Worm (Caenorhabditis elegans) whole organism, late embryonic: ENCODE results near the gene mrck-1.

Experiments
- F13H6.1 ChIP-seq: sonication (generic microtip); optimal IDR thresholded peaks from 2 replicates; lab custom pipeline; 2016; ENCODE audit warnings: missing genetic modification characterization, missing compliant biosample characterization
- K09A11.1 ChIP-seq: sonication (generic microtip); optimal IDR thresholded peaks from 2 replicates; lab custom pipeline; 2017; ENCODE audit warnings: antibody characterized with exemption, mild to moderate bottlenecking, missing genetic modification characterization, missing compliant biosample characterization; ENCODE audit not compliant: insufficient read depth
- Y22D7AL.16 ChIP-seq: sonication (generic microtip); optimal IDR thresholded peaks from 2 replicates; lab custom pipeline; 2016; ENCODE audit warnings: missing genetic modification characterization, missing compliant biosample characterization
- ahr-1 ChIP-seq: sonication (generic microtip); optimal IDR thresholded peaks from 2 replicates; lab custom pipeline; 2016; ENCODE audit warnings: missing genetic modification characterization, missing compliant biosample characterization
- ceh-14 ChIP-seq: sonication (generic microtip); optimal IDR thresholded peaks from 2 replicates; lab custom pipeline; 2016; ENCODE audit warnings: missing genotype, missing genetic modification characterization, missing compliant biosample characterization
- ceh-18 ChIP-seq: sonication (generic microtip); optimal IDR thresholded peaks from 2 replicates; lab custom pipeline; 2016; ENCODE audit warnings: missing genetic modification characterization, missing compliant biosample characterization
- ceh-19 ChIP-seq: fragments of 200-800 bp; sonication (Bioruptor generic); optimal IDR thresholded peaks from 2 replicates; lab custom pipeline; 2018; ENCODE audit warnings: mild to moderate bottlenecking, missing genetic modification characterization, missing compliant biosample characterization
- ceh-2 ChIP-seq: sonication (generic microtip); optimal IDR thresholded peaks from 2 replicates; lab custom pipeline; 2016; ENCODE audit warnings: missing genotype, missing genetic modification characterization, missing compliant biosample characterization
- ceh-22 ChIP-seq: sonication (generic microtip); optimal IDR thresholded peaks from 2 replicates; lab custom pipeline; 2017; ENCODE audit warnings: missing biosample characterization, missing genetic modification characterization
- ceh-24 ChIP-seq: sonication (generic microtip); optimal IDR thresholded peaks from 2 replicates; lab custom pipeline; 2016; ENCODE audit warnings: mild to moderate bottlenecking, missing genetic modification characterization, missing compliant biosample characterization
- ceh-30 ChIP-seq: fragments of 150-350 bp; optimal IDR thresholded peaks from 2 replicates; lab custom pipeline; 2014; ENCODE audit warnings: missing biosample characterization, missing genetic modification characterization
- ceh-34 ChIP-seq: sonication (generic microtip); optimal IDR thresholded peaks from 2 replicates; lab custom pipeline; 2016; ENCODE audit warnings: mild to moderate bottlenecking, missing genetic modification characterization, missing compliant biosample characterization
- ceh-45 ChIP-seq: fragments of 200-800 bp; sonication (Bioruptor generic); IDR thresholded peaks from 2 replicates; pipeline ENCODE4 v1.3.6; 2022; ENCODE audit warnings: missing genetic modification reagents, missing genetic modification characterization, missing compliant biosample characterization
- ceh-48 ChIP-seq: sonication (generic microtip); optimal IDR thresholded peaks from 2 replicates; lab custom pipeline; 2016; ENCODE audit warnings: missing genetic modification characterization, inconsistent platforms, missing compliant biosample characterization
- ceh-6 ChIP-seq: fragments of 200-800 bp; sonication (Bioruptor generic); optimal IDR thresholded peaks from 2 replicates; lab custom pipeline; 2018; ENCODE audit warnings: mild to moderate bottlenecking, missing genetic modification characterization, missing compliant biosample characterization
- ceh-9 ChIP-seq: sonication (generic microtip); optimal IDR thresholded peaks from 2 replicates; lab custom pipeline; 2016; ENCODE audit warnings: mild to moderate bottlenecking, missing genetic modification characterization, inconsistent platforms, missing compliant biosample characterization
- che-1 ChIP-seq: sonication (generic microtip); optimal IDR thresholded peaks from 2 replicates; lab custom pipeline; 2016; ENCODE audit warnings: mild to moderate bottlenecking, missing genetic modification characterization, missing compliant biosample characterization
- dve-1 ChIP-seq: sonication (generic microtip); optimal IDR thresholded peaks from 2 replicates; lab custom pipeline; 2017; ENCODE audit warnings: antibody characterized with exemption, mild to moderate bottlenecking, missing genetic modification characterization, missing compliant biosample characterization
- ets-4 ChIP-seq: sonication (generic microtip); optimal IDR thresholded peaks from 2 replicates; lab custom pipeline; 2016; ENCODE audit warnings: missing genetic modification characterization, missing compliant biosample characterization
- hlh-13 ChIP-seq: fragments of 200-800 bp; sonication (Bioruptor generic); optimal IDR thresholded peaks from 2 replicates; lab custom pipeline; 2018; ENCODE audit warnings: mild to moderate bottlenecking, missing genetic modification characterization, missing compliant biosample characterization
- hlh-15 ChIP-seq: sonication (generic microtip); optimal IDR thresholded peaks from 2 replicates; lab custom pipeline; 2016; ENCODE audit warnings: missing genetic modification characterization, missing compliant biosample characterization
- hlh-30 ChIP-seq: sonication (generic microtip); optimal IDR thresholded peaks from 2 replicates; lab custom pipeline; 2017; ENCODE audit warnings: antibody characterized with exemption, missing genetic modification characterization, missing compliant biosample characterization; ENCODE audit not compliant: insufficient read depth
- hlh-6 ChIP-seq: sonication (generic microtip); optimal IDR thresholded peaks from 2 replicates; lab custom pipeline; 2016; ENCODE audit warnings: missing genotype, missing genetic modification characterization, missing compliant biosample characterization
- hlh-8 ChIP-seq: sonication (generic microtip); optimal IDR thresholded peaks from 2 replicates; lab custom pipeline; 2016; ENCODE audit warnings: missing genotype, missing genetic modification characterization, missing compliant biosample characterization
- lim-6 ChIP-seq: sonication (generic microtip); optimal IDR thresholded peaks from 2 replicates; lab custom pipeline; 2016; ENCODE audit warnings: missing genetic modification characterization, missing compliant biosample characterization
- madf-2 ChIP-seq: sonication (generic microtip); optimal IDR thresholded peaks from 2 replicates; lab custom pipeline; 2017; ENCODE audit warnings: missing genetic modification characterization, missing compliant biosample characterization
- nfya-1 ChIP-seq: sonication (generic microtip); optimal IDR thresholded peaks from 2 replicates; lab custom pipeline; 2017; ENCODE audit warnings: missing genetic modification characterization, mild to moderate bottlenecking, missing compliant biosample characterization, antibody characterized with exemption, moderate library complexity
- nhr-11 ChIP-seq: fragments of 150-350 bp; optimal IDR thresholded peaks from 2 replicates; lab custom pipeline; 2014; ENCODE audit warnings: missing biosample characterization, missing genetic modification characterization
- nhr-232 ChIP-seq: sonication (generic microtip); optimal IDR thresholded peaks from 2 replicates; lab custom pipeline; 2016; ENCODE audit warnings: missing genetic modification characterization, missing compliant biosample characterization
- npax-4 ChIP-seq: sonication (generic microtip); optimal IDR thresholded peaks from 2 replicates; lab custom pipeline; 2016; ENCODE audit warnings: missing genetic modification characterization, missing compliant biosample characterization
- odd-2 ChIP-seq: sonication (generic microtip); optimal IDR thresholded peaks from 2 replicates; lab custom pipeline; 2017; ENCODE audit warnings: antibody characterized with exemption, mild to moderate bottlenecking, missing genetic modification characterization, missing compliant biosample characterization
- pha-2 ChIP-seq: sonication (generic microtip); optimal IDR thresholded peaks from 2 replicates; lab custom pipeline; 2017; ENCODE audit warnings: mild to moderate bottlenecking, missing genetic modification characterization, missing compliant biosample characterization
- pha-4 ChIP-seq: fragments of 150-350 bp; optimal IDR thresholded peaks from 2 replicates; lab custom pipeline; 2018; ENCODE audit warnings: missing biosample characterization, missing genetic modification reagents, missing genetic modification characterization
- pros-1 ChIP-seq: fragments of 150-350 bp; optimal IDR thresholded peaks from 2 replicates; lab custom pipeline; 2014; ENCODE audit warnings: missing biosample characterization, missing genetic modification reagents, missing genetic modification characterization
- sox-2 ChIP-seq: fragments of 200-800 bp; sonication (Bioruptor generic); IDR thresholded peaks from 2 replicates; pipeline ENCODE4 v1.3.6; 2022; ENCODE audit warnings: missing genetic modification reagents, missing genetic modification characterization, missing compliant biosample characterization
- sox-4 ChIP-seq: sonication (generic microtip); optimal IDR thresholded peaks from 2 replicates; lab custom pipeline; 2017; ENCODE audit warnings: mild to moderate bottlenecking, missing genetic modification characterization, inconsistent platforms, missing compliant biosample characterization
- syd-9 ChIP-seq: sonication (generic microtip); optimal IDR thresholded peaks from 2 replicates; lab custom pipeline; 2016; ENCODE audit warnings: mild to moderate bottlenecking, missing genetic modification characterization, moderate library complexity, missing compliant biosample characterization
- tbx-2 ChIP-seq: sonication (generic microtip); optimal IDR thresholded peaks from 2 replicates; lab custom pipeline; 2016; ENCODE audit warnings: missing genetic modification characterization, missing compliant biosample characterization
- tbx-7 ChIP-seq: sonication (generic microtip); optimal IDR thresholded peaks from 2 replicates; lab custom pipeline; 2016; ENCODE audit warnings: missing genotype, missing genetic modification characterization, missing compliant biosample characterization
- unc-42 ChIP-seq: sonication (generic microtip); optimal IDR thresholded peaks from 2 replicates; lab custom pipeline; 2016; ENCODE audit warnings: missing genotype, missing genetic modification characterization, missing compliant biosample characterization
- unc-55 ChIP-seq: sonication (generic microtip); optimal IDR thresholded peaks from 2 replicates; lab custom pipeline; 2017; ENCODE audit warnings: missing biosample characterization, missing genetic modification reagents, missing genetic modification characterization
- unc-86 ChIP-seq: sonication (generic microtip); optimal IDR thresholded peaks from 2 replicates; lab custom pipeline; 2016; ENCODE audit warnings: missing genetic modification characterization, missing compliant biosample characterization
- zip-5 ChIP-seq: sonication (generic microtip); optimal IDR thresholded peaks from 2 replicates; lab custom pipeline; 2016; ENCODE audit warnings: missing genetic modification characterization, missing compliant biosample characterization
- ztf-16 ChIP-seq: sonication (generic microtip); optimal IDR thresholded peaks from 2 replicates; lab custom pipeline; 2017; ENCODE audit warnings: missing genetic modification characterization, missing compliant biosample characterization

mrck-1 gene

ce11 chrV:6224494-6224959 is 42.6 kb downstream of the mrck-1 start (continued):
- TF ChIP-seq hlh-13 (GFP tag; lab: Kevin White, UChicago): no peak
- no peak for TF ChIP-seq odd-2 (tag; lab: Kevin White, UChicago)
- TF ChIP-seq pha-2 (tag; lab: Kevin White, UChicago): peak; percentile 12
- no peak for TF ChIP-seq ceh-24 (tag; lab: Kevin White, UChicago)
- peak; percentile 92 for TF ChIP-seq ceh-18 (tag; lab: Kevin White, UChicago)
- no peak for TF ChIP-seq ceh-48 (tag; lab: Kevin White, UChicago)
- no peak for TF ChIP-seq pha-4 (tag; lab: Kevin White, UChicago)
- TF ChIP-seq ceh-34 (tag; lab: Kevin White, UChicago): peak; percentile 48
- no peak for TF ChIP-seq madf-2 (tag; lab: Kevin White, UChicago)
- no peak for TF ChIP-seq Y22D7AL.16 (tag; lab: Kevin White, UChicago)
- TF ChIP-seq ceh-2 (tag; lab: Kevin White, UChicago): peak; percentile 41
- peak; percentile 93 for TF ChIP-seq unc-55 (GFP tag; lab: Kevin White, UChicago)
- peak; percentile 80 for TF ChIP-seq tbx-2 (tag; lab: Kevin White, UChicago)
- peak; percentile 58 for TF ChIP-seq ceh-14 (tag; lab: Kevin White, UChicago)
- no peak for TF ChIP-seq nhr-11 (tag; lab: Kevin White, UChicago)
- peak; percentile 26 for TF ChIP-seq unc-86 (tag; lab: Kevin White, UChicago)
- TF ChIP-seq unc-42: peak; percentile 85

- TF ChIP-seq K09A11.1 (tag; lab: Kevin White, UChicago) (no peak), ztf-16 (tag; lab: Kevin White, UChicago) (no peak), unc-55 (GFP tag; lab: Kevin White, UChicago) (no peak), ceh-6 (GFP tag; lab: Kevin White, UChicago) (no peak), syd-9 (tag; lab: Kevin White, UChicago) (no peak), hlh-30 (tag; lab: Kevin White, UChicago) (no peak), ets-4 (tag; lab: Kevin White, UChicago) (no peak), ceh-45 (GFP tag; lab: Robert Waterston, UW) (no peak), pha-4 (tag; lab: Kevin White, UChicago) (no peak), hlh-13 (GFP tag; lab: Kevin White, UChicago) (no peak), ceh-2 (tag; lab: Kevin White, UChicago) (no peak), che-1 (tag; lab: Kevin White, UChicago) (no peak), zip-5 (tag; lab: Kevin White, UChicago) (no peak), pros-1 (tag; lab: Kevin White, UChicago) (no peak), ceh-30 (tag; lab: Kevin White, UChicago) (no peak)
- TF ChIP-seq, all 69 proteins: peak for 0
Measured at ce11 chrV:6224019-6224335, 43.1 kb downstream of the mrck-1 start.

- TF ChIP-seq sox-4 (tag; lab: Kevin White, UChicago) (no peak), sox-2 (no peak), nhr-11 (tag; lab: Kevin White, UChicago) (no peak), F13H6.1 (tag; lab: Kevin White, UChicago) (no peak), madf-2 (tag; lab: Kevin White, UChicago) (no peak), ceh-19 (no peak)
Measured at ce11 chrV:6223315-6224018, 43.6 kb downstream of the mrck-1 start.

- no peak for TF ChIP-seq dve-1
- no peak for TF ChIP-seq ceh-48 (tag; lab: Kevin White, UChicago)
- TF ChIP-seq ceh-9 (tag; lab: Kevin White, UChicago): no peak
- no peak for TF ChIP-seq hlh-6 (tag; lab: Kevin White, UChicago)
- TF ChIP-seq npax-4 (tag; lab: Kevin White, UChicago): no peak
- TF ChIP-seq hlh-15 (tag; lab: Kevin White, UChicago): no peak
- no peak for TF ChIP-seq tbx-7 (tag; lab: Kevin White, UChicago)
- no peak for TF ChIP-seq ceh-19
- TF ChIP-seq ceh-22 (tag; lab: Kevin White, UChicago): no peak
- TF ChIP-seq unc-55 (GFP tag; lab: Kevin White, UChicago): no peak
- TF ChIP-seq ztf-16 (tag; lab: Kevin White, UChicago): no peak
- no peak for TF ChIP-seq madf-2 (tag; lab: Kevin White, UChicago)
- TF ChIP-seq sox-4 (tag; lab: Kevin White, UChicago): no peak
- no peak for TF ChIP-seq lim-6 (tag; lab: Kevin White, UChicago)
- TF ChIP-seq nhr-232 (tag; lab: Kevin White, UChicago): no peak
- no peak for TF ChIP-seq nfya-1 (tag; lab: Kevin White, UChicago)
- TF ChIP-seq ahr-1: no peak
- TF ChIP-seq hlh-8 (tag; lab: Kevin White, UChicago): no peak
Measured at ce11 chrV:6222779-6223276, 44.3 kb downstream of the mrck-1 start.
